Worm (Caenorhabditis elegans) whole organism, mixed stage, embryonic: ENCODE measurements around the gene ZK1307.9.

Experiments
- cnd-1 ChIP-seq: fragments of 200-800 bp; sonication (Bioruptor generic); optimal IDR thresholded peaks from 2 replicates; lab custom pipeline; 2018; ENCODE audit warnings: mild to moderate bottlenecking, missing genetic modification characterization, missing compliant biosample characterization
- elt-1 ChIP-seq: sonication (generic microtip); optimal IDR thresholded peaks from 2 replicates; lab custom pipeline; 2017; ENCODE audit warnings: missing genetic modification characterization, mild to moderate bottlenecking, missing compliant biosample characterization, antibody characterized with exemption, moderate library complexity, borderline replicate concordance; ENCODE audit not compliant: insufficient read depth
- lin-13 ChIP-seq: fragments of 150-350 bp; optimal IDR thresholded peaks from 2 replicates; lab custom pipeline; 2014; ENCODE audit warnings: missing biosample characterization, missing genetic modification characterization
- nhr-12 ChIP-seq: fragments of 150-350 bp; optimal IDR thresholded peaks from 2 replicates; lab custom pipeline; 2014; ENCODE audit warnings: missing biosample characterization, missing genetic modification characterization
- nhr-237 ChIP-seq: fragments of 150-350 bp; optimal IDR thresholded peaks from 2 replicates; lab custom pipeline; 2014; ENCODE audit warnings: missing biosample characterization, missing genetic modification characterization
- pha-4 ChIP-seq: fragments of 150-350 bp; optimal IDR thresholded peaks from 2 replicates; lab custom pipeline; 2018; ENCODE audit warnings: missing biosample characterization, missing genetic modification reagents, missing genetic modification characterization
- snpc-4 ChIP-seq: fragments of 150-350 bp; optimal IDR thresholded peaks from 2 replicates; lab custom pipeline; 2014; ENCODE audit warnings: missing biosample characterization, missing genetic modification characterization
- tbx-8 ChIP-seq: fragments of 200-800 bp; sonication (Bioruptor generic); optimal IDR thresholded peaks from 2 replicates; lab custom pipeline; 2018; ENCODE audit warnings: mild to moderate bottlenecking, missing genetic modification characterization, moderate library complexity, missing compliant biosample characterization
- unc-62 ChIP-seq: fragments of 150-350 bp; optimal IDR thresholded peaks from 2 replicates; lab custom pipeline; 2014; ENCODE audit warnings: missing biosample characterization, missing genetic modification reagents, missing genetic modification characterization

DNA sequence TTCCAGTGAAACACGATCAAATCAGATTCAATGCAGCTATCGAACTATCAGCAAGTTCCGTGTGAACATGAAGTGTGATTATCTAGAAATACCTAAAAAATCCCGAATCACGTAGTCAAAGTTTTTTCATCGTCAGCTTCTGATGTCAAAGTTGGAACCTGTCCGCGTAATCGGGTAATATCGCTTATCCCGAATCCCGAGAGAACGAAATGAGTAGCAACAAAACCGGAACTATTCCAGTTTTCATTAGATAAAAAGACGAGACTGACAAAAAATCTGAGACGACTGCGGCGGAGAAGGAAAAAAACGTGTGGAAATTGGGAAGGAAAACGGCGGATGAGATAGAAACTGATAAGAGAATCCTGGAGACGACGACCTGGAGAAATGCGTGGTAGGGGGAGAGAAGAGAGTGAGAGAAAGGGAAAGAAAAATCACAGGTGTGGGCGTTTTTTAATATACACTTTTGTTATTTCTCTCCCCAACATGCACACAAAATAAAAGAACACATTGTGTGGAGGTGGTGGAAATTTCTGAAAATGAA lies 29.2 kb upstream of the ZK1307.9 start:
- TF ChIP-seq pha-4 (tag; lab: Kevin White, UChicago) (no peak), elt-1 (tag; lab: Kevin White, UChicago) (peak; percentile 26), tbx-8 (no peak), cnd-1 (tag; lab: Kevin White, UChicago) (no peak), nhr-237 (no peak), snpc-4 (tag; lab: Kevin White, UChicago) (no peak), nhr-12 (tag; lab: Kevin White, UChicago) (no peak), unc-62 (no peak), lin-13 (tag; lab: Kevin White, UChicago) (no peak)
